Fruit fly (Drosophila melanogaster) whole organism, embryonic: ENCODE data around the gene gogo.

ENCODE experiments used
- Bdp1 ChIP-seq: fragments of 200-800 bp; sonication (Bioruptor generic); optimal IDR thresholded peaks from 3 replicates; lab custom pipeline; 2016; ENCODE audit warnings: missing biosample characterization, missing genetic modification characterization
- Bteb2 ChIP-seq: fragments of 200-800 bp; sonication (Bioruptor generic); optimal IDR thresholded peaks from 2 replicates; lab custom pipeline; 2016; ENCODE audit warnings: missing biosample characterization, missing genetic modification characterization
- CG10209 ChIP-seq: fragments of 200-800 bp; sonication (Bioruptor generic); optimal IDR thresholded peaks from 3 replicates; lab custom pipeline; 2017; ENCODE audit warnings: missing biosample characterization, mild to moderate bottlenecking, missing genetic modification characterization, missing genetic modification reagents
- CG10366 ChIP-seq: fragments of 200-800 bp; sonication (Bioruptor generic); IDR thresholded peaks from 2 replicates; pipeline ENCODE4 v1.3.6; 2022; ENCODE audit warnings: missing biosample characterization, missing genetic modification characterization
- CG10543 ChIP-seq: fragments of 200-800 bp; sonication (Bioruptor generic); optimal IDR thresholded peaks from 3 replicates; lab custom pipeline; 2017; ENCODE audit warnings: missing biosample characterization, mild to moderate bottlenecking, missing genetic modification characterization, moderate library complexity
- CG11723 ChIP-seq: fragments of 200-800 bp; sonication (Bioruptor generic); optimal IDR thresholded peaks from 2 replicates; lab custom pipeline; 2017; ENCODE audit warnings: missing biosample characterization, mild to moderate bottlenecking, missing genetic modification characterization
- CG12769 ChIP-seq: fragments of 200-800 bp; sonication (Bioruptor generic); optimal IDR thresholded peaks from 2 replicates; lab custom pipeline; 2019; ENCODE audit warnings: missing biosample characterization, mild to moderate bottlenecking, missing genetic modification characterization, moderate library complexity
- CG14710 ChIP-seq: fragments of 200-800 bp; sonication (Bioruptor generic); optimal IDR thresholded peaks from 3 replicates; lab custom pipeline; 2019; ENCODE audit warnings: missing biosample characterization, mild to moderate bottlenecking, missing genetic modification characterization, moderate library complexity
- CG15514 ChIP-seq: fragments of 200-800 bp; sonication (Bioruptor generic); optimal IDR thresholded peaks from 3 replicates; lab custom pipeline; 2017; ENCODE audit warnings: missing biosample characterization, missing genetic modification characterization, mild to moderate bottlenecking, moderate library complexity, missing genetic modification reagents
- CG17186 ChIP-seq: fragments of 200-800 bp; sonication (Bioruptor generic); optimal IDR thresholded peaks from 3 replicates; lab custom pipeline; 2017; ENCODE audit warnings: missing biosample characterization, missing genetic modification reagents, missing genetic modification characterization
- CG1792 ChIP-seq: fragments of 200-800 bp; sonication (Bioruptor generic); optimal IDR thresholded peaks from 2 replicates; lab custom pipeline; 2016; ENCODE audit warnings: missing biosample characterization, missing genetic modification characterization
- CG18764 ChIP-seq: fragments of 200-800 bp; sonication (Bioruptor generic); optimal IDR thresholded peaks from 3 replicates; lab custom pipeline; 2016; ENCODE audit warnings: missing biosample characterization, missing genetic modification characterization
- CG2875 ChIP-seq: fragments of 200-800 bp; sonication (Bioruptor generic); optimal IDR thresholded peaks from 2 replicates; lab custom pipeline; 2017; ENCODE audit warnings: missing biosample characterization, mild to moderate bottlenecking, missing genetic modification characterization, missing genetic modification reagents
- CG30431 ChIP-seq: fragments of 200-800 bp; sonication (Bioruptor generic); optimal IDR thresholded peaks from 2 replicates; lab custom pipeline; 2017; ENCODE audit warnings: missing biosample characterization, missing genetic modification characterization
- CG31224 ChIP-seq: fragments of 200-800 bp; sonication (Bioruptor generic); IDR thresholded peaks from 2 replicates; pipeline ENCODE4 v1.3.6; 2022; ENCODE audit warnings: missing biosample characterization, missing genetic modification characterization
- CG34422 ChIP-seq: fragments of 200-800 bp; sonication (Bioruptor generic); IDR thresholded peaks from 3 replicates; pipeline ENCODE4 v1.3.6; 2022; ENCODE audit warnings: missing biosample characterization, missing genetic modification characterization
- CG4282 ChIP-seq: fragments of 200-800 bp; sonication (Bioruptor generic); optimal IDR thresholded peaks from 2 replicates; lab custom pipeline; 2016; ENCODE audit warnings: missing biosample characterization, missing genetic modification characterization
- CG6175 ChIP-seq: fragments of 200-800 bp; sonication (Bioruptor generic); IDR thresholded peaks from 3 replicates; pipeline ENCODE4 v1.3.6; 2022; ENCODE audit warnings: missing biosample characterization, missing genetic modification characterization
- D ChIP-seq, 2 experiments: fragments of 200-800 bp in 1 of 2; fragments of >200 bp in 1 of 2; sonication (Bioruptor generic) in 1 of 2; optimal IDR thresholded peaks; 2 replicates in 1 of 2; 3 replicates in 1 of 2; lab custom pipeline; 2017; ENCODE audit warnings: mild to moderate bottlenecking in 1 of 2, missing biosample characterization in 1 of 2, missing genetic modification characterization in 1 of 2, missing genetic modification reagents in 1 of 2
- D19A ChIP-seq: fragments of 200-800 bp; optimal IDR thresholded peaks from 3 replicates; lab custom pipeline; 2019; ENCODE audit warnings: missing biosample characterization, mild to moderate bottlenecking, missing genetic modification characterization, moderate library complexity
- Dek ChIP-seq: fragments of 200-800 bp; sonication (Bioruptor generic); optimal IDR thresholded peaks from 3 replicates; lab custom pipeline; 2019; ENCODE audit warnings: missing biosample characterization, mild to moderate bottlenecking, missing genetic modification characterization, moderate library complexity
- Ets97D ChIP-seq: fragments of 200-800 bp; sonication (Bioruptor generic); optimal IDR thresholded peaks from 3 replicates; lab custom pipeline; 2016; ENCODE audit warnings: missing biosample characterization, missing genetic modification characterization
- H2.0 ChIP-seq: fragments of 200-800 bp; sonication (Bioruptor generic); IDR thresholded peaks from 2 replicates; pipeline ENCODE4 v1.3.6; 2022; ENCODE audit warnings: missing biosample characterization, missing genetic modification characterization
- NC2β ChIP-seq: fragments of 200-800 bp; sonication (Bioruptor generic); optimal IDR thresholded peaks from 2 replicates; lab custom pipeline; 2016; ENCODE audit warnings: missing biosample characterization, missing genetic modification characterization
- Pdp1 ChIP-seq, 2 experiments: fragments of 200-800 bp; sonication (Bioruptor generic); optimal IDR thresholded peaks; 3 replicates each; lab custom pipeline; 2016; ENCODE audit warnings: missing biosample characterization in 2 of 2, missing genetic modification characterization in 2 of 2, mild to moderate bottlenecking in 1 of 2, moderate library complexity in 1 of 2
- Sry-β ChIP-seq: fragments of 200-800 bp; sonication (Bioruptor generic); optimal IDR thresholded peaks from 2 replicates; lab custom pipeline; 2018; ENCODE audit warnings: missing biosample characterization, mild to moderate bottlenecking, missing genetic modification characterization, moderate library complexity
- bbx ChIP-seq: fragments of 200-800 bp; sonication (Bioruptor generic); IDR thresholded peaks from 2 replicates; pipeline ENCODE4 v1.3.6; 2022; ENCODE audit warnings: missing biosample characterization, missing genetic modification characterization; ENCODE audit not compliant: partially characterized antibody
- bcd ChIP-seq: fragments of 200-800 bp; sonication (Bioruptor generic); optimal IDR thresholded peaks from 2 replicates; lab custom pipeline; 2017; ENCODE audit warnings: missing biosample characterization, mild to moderate bottlenecking, missing genetic modification characterization
- bigmax ChIP-seq: fragments of 200-800 bp; sonication (Bioruptor generic); optimal IDR thresholded peaks from 2 replicates; lab custom pipeline; 2018; ENCODE audit warnings: missing biosample characterization, mild to moderate bottlenecking, missing genetic modification characterization
- chinmo ChIP-seq: fragments of 200-800 bp; sonication (Bioruptor generic); IDR thresholded peaks from 4 replicates; pipeline ENCODE4 v1.3.6; 2022; ENCODE audit warnings: missing biosample characterization, missing genetic modification characterization; ENCODE audit not compliant: partially characterized antibody
- croc ChIP-seq: fragments of 200-800 bp; sonication (Bioruptor generic); conservative IDR thresholded peaks from 3 replicates; pipeline ENCODE4 v1.3.6; 2022; ENCODE audit warnings: missing biosample characterization, missing genetic modification characterization
- dmrt99B ChIP-seq: fragments of 200-800 bp; sonication (Bioruptor generic); optimal IDR thresholded peaks from 2 replicates; lab custom pipeline; 2018; ENCODE audit warnings: missing biosample characterization, mild to moderate bottlenecking, missing genetic modification characterization, moderate library complexity
- eyg ChIP-seq: fragments of 200-800 bp; sonication (Bioruptor generic); optimal IDR thresholded peaks from 3 replicates; lab custom pipeline; 2016; ENCODE audit warnings: missing biosample characterization, missing genetic modification characterization
- fd96Cb ChIP-seq: fragments of 200-800 bp; sonication (Bioruptor generic); optimal IDR thresholded peaks from 2 replicates; lab custom pipeline; 2018; ENCODE audit warnings: missing biosample characterization, mild to moderate bottlenecking, missing genetic modification characterization, moderate library complexity
- gce ChIP-seq: fragments of 200-800 bp; sonication (Bioruptor generic); IDR thresholded peaks from 3 replicates; pipeline ENCODE4 v1.3.6; 2022; ENCODE audit warnings: missing biosample characterization, missing genetic modification characterization
- knrl ChIP-seq: fragments of 200-800 bp; sonication (Bioruptor generic); IDR thresholded peaks from 3 replicates; pipeline ENCODE4 v1.3.6; 2022; ENCODE audit warnings: missing biosample characterization, missing genetic modification characterization; ENCODE audit not compliant: partially characterized antibody
- nerfin-2 ChIP-seq: fragments of 200-800 bp; sonication (Bioruptor generic); IDR thresholded peaks from 2 replicates; pipeline ENCODE4 v1.3.6; 2022; ENCODE audit warnings: missing biosample characterization, missing genetic modification characterization; ENCODE audit not compliant: partially characterized antibody
- nom ChIP-seq: fragments of 200-800 bp; sonication (Bioruptor generic); optimal IDR thresholded peaks from 2 replicates; lab custom pipeline; 2017; ENCODE audit warnings: missing biosample characterization, missing genetic modification characterization, mild to moderate bottlenecking, moderate library complexity, missing genetic modification reagents
- sim ChIP-seq: fragments of 200-800 bp; sonication (Bioruptor generic); IDR thresholded peaks from 2 replicates; pipeline ENCODE4 v1.3.6; 2022; ENCODE audit warnings: missing biosample characterization, missing genetic modification characterization
- sima ChIP-seq: fragments of 200-800 bp; sonication (Bioruptor generic); optimal IDR thresholded peaks from 2 replicates; lab custom pipeline; 2016; ENCODE audit warnings: missing biosample characterization, missing genetic modification characterization
- sisA ChIP-seq: fragments of 200-800 bp; sonication (Bioruptor generic); IDR thresholded peaks from 2 replicates; pipeline ENCODE4 v1.3.6; 2022; ENCODE audit warnings: missing biosample characterization, missing genetic modification characterization
- tll ChIP-seq, 2 experiments: fragments of 200-800 bp in 1 of 2; fragments of >200 bp in 1 of 2; sonication (Bioruptor generic) in 1 of 2; optimal IDR thresholded peaks; 2 replicates each; lab custom pipeline; 2017 to 2019; ENCODE audit warnings: missing biosample characterization in 2 of 2, missing genetic modification characterization in 2 of 2, mild to moderate bottlenecking in 1 of 2, moderate library complexity in 1 of 2
- trh ChIP-seq: fragments of 200-800 bp; sonication (Bioruptor generic); optimal IDR thresholded peaks from 2 replicates; lab custom pipeline; 2016; ENCODE audit warnings: missing biosample characterization, missing genetic modification characterization
- ttk ChIP-seq: fragments of 200-800 bp; sonication (Bioruptor generic); IDR thresholded peaks from 2 replicates; pipeline ENCODE4 v2.1.2; 2022; ENCODE audit warnings: missing biosample characterization, missing genetic modification characterization
- unc-4 ChIP-seq: fragments of 200-800 bp; sonication (Bioruptor generic); IDR thresholded peaks from 2 replicates; pipeline ENCODE4 v1.3.6; 2022; ENCODE audit warnings: missing biosample characterization, missing genetic modification characterization; ENCODE audit not compliant: partially characterized antibody
- usp ChIP-seq: fragments of >200 bp; optimal IDR thresholded peaks from 2 replicates; lab custom pipeline; 2017; ENCODE audit warnings: missing biosample characterization, missing genetic modification characterization
- zen ChIP-seq: fragments of 200-800 bp; sonication (Bioruptor generic); optimal IDR thresholded peaks from 3 replicates; lab custom pipeline; 2018; ENCODE audit warnings: missing biosample characterization, mild to moderate bottlenecking, missing genetic modification characterization, moderate library complexity
- zfh1 ChIP-seq: fragments of 200-800 bp; sonication (Bioruptor generic); IDR thresholded peaks from 3 replicates; pipeline ENCODE4 v1.3.6; 2022; ENCODE audit warnings: missing biosample characterization, missing genetic modification characterization
- zfh2 ChIP-seq: fragments of 200-800 bp; sonication (Bioruptor generic); optimal IDR thresholded peaks from 2 replicates; lab custom pipeline; 2016; ENCODE audit warnings: missing biosample characterization, missing genetic modification characterization

Gene gogo

dm6 chr3L:20316956-20317589, 22.1 kb upstream of the gogo start, which contains the start of gene Spn77Ba (continued):
- no peak for TF ChIP-seq unc-4 (GFP tag; lab: Robert Waterston, UW)
- TF ChIP-seq CG18764 (GFP tag; lab: Kevin White, UChicago) = no peak
- TF ChIP-seq sisA (GFP tag; lab: Robert Waterston, UW) = no peak
- no peak; the same call in 2 of the 3 replicates for TF ChIP-seq gce (GFP tag; lab: Robert Waterston, UW)
- no peak for TF ChIP-seq CG10209
- TF ChIP-seq tll (GFP tag; optimal IDR thresholded peaks at IDR 0.05; lab: Kevin White, UChicago) = no peak
- no peak for TF ChIP-seq bbx (GFP tag; lab: Robert Waterston, UW)
- TF ChIP-seq usp (GFP tag; lab: Kevin White, UChicago) = no peak
- no peak for TF ChIP-seq sima (GFP tag; lab: Kevin White, UChicago)
- no peak for TF ChIP-seq CG14710 (tag; lab: Kevin White, UChicago)
- TF ChIP-seq Ets97D (GFP tag; lab: Kevin White, UChicago) = no peak
- TF ChIP-seq nom (GFP tag; lab: Kevin White, UChicago) = peak; percentile 84
- no peak for TF ChIP-seq NC2β (GFP tag; lab: Kevin White, UChicago)
- no peak for TF ChIP-seq zen (tag; lab: Kevin White, UChicago)
- TF ChIP-seq fd96Cb (tag; lab: Kevin White, UChicago) = no peak
- TF ChIP-seq CG11723 (GFP tag; lab: Kevin White, UChicago) = no peak
- TF ChIP-seq knrl (GFP tag; lab: Robert Waterston, UW) = no peak
- TF ChIP-seq CG10543 (GFP tag; lab: Kevin White, UChicago) = peak; percentile 6
- TF ChIP-seq CG17186 = no peak
- no peak for TF ChIP-seq CG10366 (GFP tag; lab: Robert Waterston, UW)
- TF ChIP-seq D (optimal IDR thresholded peaks at IDR 0.05; lab: Kevin White, UChicago) = no peak
- no peak for TF ChIP-seq D (GFP tag; optimal IDR thresholded peaks at IDR 0.05; lab: Kevin White, UChicago)
- TF ChIP-seq H2.0 (GFP tag; lab: Robert Waterston, UW) = no peak
- 0 out of 3 replicates have a peak, but pooled peaks have one; percentile 28 for TF ChIP-seq CG34422 (GFP tag; lab: Robert Waterston, UW)
- no peak for TF ChIP-seq Sry-β (GFP tag; lab: Kevin White, UChicago)
- no peak for TF ChIP-seq sim (GFP tag; lab: Robert Waterston, UW)
- no peak for TF ChIP-seq CG2875 (GFP tag; lab: Kevin White, UChicago)
- TF ChIP-seq bcd (GFP tag; lab: Kevin White, UChicago) = no peak
- TF ChIP-seq Bdp1 (GFP tag; lab: Kevin White, UChicago) = no peak
- TF ChIP-seq croc (GFP tag; lab: Robert Waterston, UW) = no peak
- peak in 1 of 2 experiments; percentile 50 for TF ChIP-seq Pdp1 (GFP tag; optimal IDR thresholded peaks at IDR 0.05; lab: Kevin White, UChicago)
- TF ChIP-seq CG30431 (GFP tag; lab: Kevin White, UChicago) = no peak
- 0 out of 4 replicates have a peak, but pooled peaks have one; percentile 50 for TF ChIP-seq chinmo (GFP tag; lab: Robert Waterston, UW)
- TF ChIP-seq bigmax (GFP tag; lab: Kevin White, UChicago) = no peak
- TF ChIP-seq eyg = no peak
- TF ChIP-seq CG31224 = no peak
- no peak for TF ChIP-seq Dek (tag; lab: Kevin White, UChicago)
- TF ChIP-seq Bteb2 (GFP tag; lab: Kevin White, UChicago) = no peak
- TF ChIP-seq nerfin-2 (GFP tag; lab: Robert Waterston, UW) = no peak
- peak; percentile 35 for TF ChIP-seq CG12769 (tag; lab: Kevin White, UChicago)
- TF ChIP-seq CG4282 = no peak
- TF ChIP-seq CG1792 (GFP tag; lab: Kevin White, UChicago) = no peak
- no peak for TF ChIP-seq D19A
- TF ChIP-seq CG6175 (GFP tag; lab: Robert Waterston, UW) = peak; percentile 33; the same call in 1 of the 3 replicates
- TF ChIP-seq zfh1 (GFP tag; lab: Robert Waterston, UW) = no peak
- no peak for TF ChIP-seq trh (GFP tag; lab: Kevin White, UChicago)
- no peak for TF ChIP-seq ttk (GFP tag; lab: Robert Waterston, UW)
- TF ChIP-seq CG15514 (GFP tag; lab: Kevin White, UChicago) = no peak
- no peak for TF ChIP-seq dmrt99B (tag; lab: Kevin White, UChicago)
- TF ChIP-seq zfh2 (GFP tag; lab: Kevin White, UChicago) = no peak
